Worm (Caenorhabditis elegans) whole organism, young adult: ENCODE data around the gene Y111B2A.12.

Source experiments
- Y53G8AR.9 ChIP-seq: fragments of 200-800 bp; sonication (Bioruptor generic); conservative IDR thresholded peaks from 2 replicates; pipeline ENCODE4 v1.3.6; 2022; ENCODE audit warnings: missing genetic modification reagents, missing genetic modification characterization, missing compliant biosample characterization
- efl-1 ChIP-seq: fragments of 150-350 bp; optimal IDR thresholded peaks from 2 replicates; lab custom pipeline; 2014; ENCODE audit warnings: missing biosample characterization, missing genetic modification reagents, missing genetic modification characterization
- hlh-26 ChIP-seq: fragments of 200-800 bp; sonication (Bioruptor generic); conservative IDR thresholded peaks from 2 replicates; pipeline ENCODE4 v1.3.6; 2022; ENCODE audit warnings: missing genetic modification reagents, missing genetic modification characterization, missing compliant biosample characterization
- mes-4 ChIP-seq: sonication (generic microtip); optimal IDR thresholded peaks from 2 replicates; lab custom pipeline; 2016; ENCODE audit warnings: missing genotype, missing genetic modification characterization, missing compliant biosample characterization
- nfya-1 ChIP-seq: sonication (generic microtip); optimal IDR thresholded peaks from 2 replicates; lab custom pipeline; 2017; ENCODE audit warnings: antibody characterized with exemption, missing compliant biosample characterization, missing genetic modification characterization, borderline replicate concordance; ENCODE audit not compliant: insufficient read depth
- rec-8 ChIP-seq, 2 experiments: sonication (generic microtip); optimal IDR thresholded peaks; 2 replicates each; lab custom pipeline; 2016; ENCODE audit warnings: mild to moderate bottlenecking in 2 of 2, missing genetic modification characterization in 2 of 2, missing genetic modification reagents in 2 of 2, missing genotype in 2 of 2, missing biosample characterization in 1 of 2, missing compliant biosample characterization in 1 of 2, moderate library complexity in 1 of 2
- unc-62 ChIP-seq: fragments of 150-350 bp; optimal IDR thresholded peaks from 2 replicates; lab custom pipeline; 2014; ENCODE audit warnings: missing biosample characterization, missing genetic modification reagents, missing genetic modification characterization
- ztf-28 ChIP-seq: fragments of 200-800 bp; sonication (Bioruptor generic); IDR thresholded peaks from 2 replicates; pipeline ENCODE4 v1.3.6; 2022; ENCODE audit warnings: missing genetic modification reagents, missing genetic modification characterization, missing compliant biosample characterization

- TF ChIP-seq ztf-28 (GFP tag; lab: Robert Waterston, UW): no peak
- no peak for TF ChIP-seq mes-4 (tag; lab: Kevin White, UChicago)
- TF ChIP-seq unc-62 (GFP tag; lab: Kevin White, UChicago): no peak
- TF ChIP-seq nfya-1: no peak
- no peak for TF ChIP-seq hlh-26
- TF ChIP-seq Y53G8AR.9 (GFP tag; lab: Robert Waterston, UW): no peak
- no peak for TF ChIP-seq rec-8 (tag; optimal IDR thresholded peaks at IDR 0.05; lab: Kevin White, UChicago)
- TF ChIP-seq efl-1 (GFP tag; lab: Kevin White, UChicago): no peak
Observed at ce11 chrIII:12614161-12614560, 5.1 kb downstream of the Y111B2A.12 start.
